Worm (Caenorhabditis elegans) whole organism, L3 larva: ENCODE measurements around the gene srd-39.

Experiments used
- ZK546.5 ChIP-seq: sonication (generic microtip); optimal IDR thresholded peaks from 2 replicates; lab custom pipeline; 2017; ENCODE audit warnings: missing biosample characterization, missing genetic modification characterization
- aly-2 ChIP-seq: fragments of 150-350 bp; optimal IDR thresholded peaks from 2 replicates; lab custom pipeline; 2014; ENCODE audit warnings: missing biosample characterization, missing genetic modification characterization
- ama-1 ChIP-seq: fragments of 150-350 bp; optimal IDR thresholded peaks from 2 replicates; lab custom pipeline; 2018
- ceh-16 ChIP-seq: sonication (generic microtip); optimal IDR thresholded peaks from 2 replicates; lab custom pipeline; 2017; ENCODE audit warnings: missing biosample characterization, missing genetic modification characterization
- ceh-28 ChIP-seq: fragments of 150-350 bp; optimal IDR thresholded peaks from 2 replicates; lab custom pipeline; 2014; ENCODE audit warnings: missing biosample characterization, missing genetic modification reagents, missing genetic modification characterization
- ceh-82 ChIP-seq: fragments of 150-350 bp; optimal IDR thresholded peaks from 2 replicates; lab custom pipeline; 2014; ENCODE audit warnings: missing biosample characterization, missing genetic modification characterization
- ceh-9 ChIP-seq: sonication (generic microtip); optimal IDR thresholded peaks from 2 replicates; lab custom pipeline; 2018; ENCODE audit warnings: missing biosample characterization, missing genetic modification characterization
- egl-27 ChIP-seq: sonication (generic microtip); optimal IDR thresholded peaks from 4 replicates; lab custom pipeline; 2017; ENCODE audit warnings: missing biosample characterization, missing genetic modification reagents, missing genetic modification characterization
- egl-5 ChIP-seq: fragments of 150-350 bp; optimal IDR thresholded peaks from 2 replicates; lab custom pipeline; 2017; ENCODE audit warnings: missing biosample characterization, missing genetic modification reagents, missing genetic modification characterization, inconsistent platforms
- elt-1 ChIP-seq: fragments of 150-350 bp; optimal IDR thresholded peaks from 2 replicates; lab custom pipeline; 2014; ENCODE audit warnings: missing biosample characterization, missing genetic modification characterization
- elt-2 ChIP-seq: sonication (generic microtip); optimal IDR thresholded peaks from 2 replicates; lab custom pipeline; 2016; ENCODE audit warnings: missing genetic modification reagents, mild to moderate bottlenecking, missing genetic modification characterization, missing compliant biosample characterization
- elt-3 ChIP-seq, 3 experiments: fragments of 150-350 bp in 1 of 3; sonication (generic microtip) in 2 of 3; optimal IDR thresholded peaks; 2 replicates in 2 of 3; 4 replicates in 1 of 3; lab custom pipeline; 2014 to 2017; ENCODE audit warnings: missing biosample characterization in 3 of 3, missing genetic modification characterization in 3 of 3
- eor-1 ChIP-seq, 2 experiments: fragments of 150-350 bp; optimal IDR thresholded peaks; 2 replicates each; lab custom pipeline; 2014 to 2018; ENCODE audit warnings: missing biosample characterization in 2 of 2, missing genetic modification characterization in 2 of 2
- fos-1 ChIP-seq: fragments of 150-350 bp; optimal IDR thresholded peaks from 2 replicates; lab custom pipeline; 2014; ENCODE audit warnings: missing biosample characterization, missing genetic modification characterization
- jun-1 ChIP-seq: fragments of 150-350 bp; optimal IDR thresholded peaks from 2 replicates; lab custom pipeline; 2014; ENCODE audit warnings: missing biosample characterization, missing genetic modification reagents, missing genetic modification characterization
- lin-15B ChIP-seq: fragments of 150-350 bp; optimal IDR thresholded peaks from 2 replicates; lab custom pipeline; 2014; ENCODE audit warnings: missing biosample characterization, missing genetic modification characterization
- lin-39 ChIP-seq: fragments of 150-350 bp; optimal IDR thresholded peaks from 2 replicates; lab custom pipeline; 2018; ENCODE audit warnings: missing biosample characterization, missing genetic modification reagents, missing genetic modification characterization
- lsy-12 ChIP-seq: sonication (generic microtip); optimal IDR thresholded peaks from 2 replicates; lab custom pipeline; 2016; ENCODE audit warnings: mild to moderate bottlenecking, missing genetic modification characterization, missing compliant biosample characterization
- mdl-1 ChIP-seq: fragments of 150-350 bp; optimal IDR thresholded peaks from 2 replicates; lab custom pipeline; 2014; ENCODE audit warnings: missing biosample characterization, missing genetic modification characterization
- mml-1 ChIP-seq: fragments of 150-350 bp; sonication (generic microtip); optimal IDR thresholded peaks from 3 replicates; lab custom pipeline; 2014; ENCODE audit warnings: missing biosample characterization, missing genetic modification characterization
- nfya-1 ChIP-seq: sonication (generic microtip); optimal IDR thresholded peaks from 2 replicates; lab custom pipeline; 2017; ENCODE audit warnings: missing genetic modification characterization, mild to moderate bottlenecking, missing compliant biosample characterization, antibody characterized with exemption, moderate library complexity; ENCODE audit not compliant: insufficient read depth
- nhr-11 ChIP-seq: fragments of 150-350 bp; optimal IDR thresholded peaks from 2 replicates; lab custom pipeline; 2014; ENCODE audit warnings: missing biosample characterization, missing genetic modification characterization
- nhr-12 ChIP-seq: fragments of 150-350 bp; optimal IDR thresholded peaks from 2 replicates; lab custom pipeline; 2014; ENCODE audit warnings: missing biosample characterization, missing genetic modification characterization
- nhr-23 ChIP-seq: fragments of 150-350 bp; optimal IDR thresholded peaks from 2 replicates; lab custom pipeline; 2014; ENCODE audit warnings: missing biosample characterization, missing genetic modification reagents, missing genetic modification characterization
- nhr-237 ChIP-seq: fragments of 150-350 bp; optimal IDR thresholded peaks from 2 replicates; lab custom pipeline; 2014; ENCODE audit warnings: missing biosample characterization, missing genetic modification characterization
- nhr-25 ChIP-seq: sonication (generic microtip); optimal IDR thresholded peaks from 2 replicates; lab custom pipeline; 2017; ENCODE audit warnings: missing biosample characterization, missing genetic modification characterization
- nhr-28 ChIP-seq: fragments of 150-350 bp; optimal IDR thresholded peaks from 2 replicates; lab custom pipeline; 2014; ENCODE audit warnings: missing biosample characterization, missing genetic modification characterization
- nhr-43 ChIP-seq: sonication (generic microtip); optimal IDR thresholded peaks from 2 replicates; lab custom pipeline; 2016; ENCODE audit warnings: mild to moderate bottlenecking, missing genetic modification characterization, missing compliant biosample characterization; ENCODE audit not compliant: poor library complexity, severe bottlenecking
- nhr-76 ChIP-seq: fragments of 150-350 bp; sonication (generic microtip); optimal IDR thresholded peaks from 5 replicates; lab custom pipeline; 2014; ENCODE audit warnings: missing biosample characterization, missing genetic modification characterization
- pha-4 ChIP-seq: fragments of 150-350 bp; optimal IDR thresholded peaks from 2 replicates; lab custom pipeline; 2014; ENCODE audit warnings: missing biosample characterization, missing genetic modification reagents, missing genetic modification characterization
- pqm-1 ChIP-seq: fragments of 150-350 bp; optimal IDR thresholded peaks from 2 replicates; lab custom pipeline; 2017; ENCODE audit warnings: missing biosample characterization, missing genetic modification characterization, inconsistent platforms
- sea-2 ChIP-seq: fragments of 150-350 bp; sonication (generic microtip); optimal IDR thresholded peaks from 4 replicates; lab custom pipeline; 2014; ENCODE audit warnings: missing biosample characterization, missing genetic modification reagents, missing genetic modification characterization
- skn-1 ChIP-seq: fragments of 150-350 bp; optimal IDR thresholded peaks from 2 replicates; lab custom pipeline; 2014; ENCODE audit warnings: missing biosample characterization, missing genetic modification characterization
- snpc-4 ChIP-seq: fragments of 150-350 bp; optimal IDR thresholded peaks from 2 replicates; lab custom pipeline; 2014; ENCODE audit warnings: missing biosample characterization, missing genetic modification characterization
- tbx-2 ChIP-seq: sonication (generic microtip); optimal IDR thresholded peaks from 2 replicates; lab custom pipeline; 2016; ENCODE audit warnings: mild to moderate bottlenecking, missing genetic modification characterization, missing compliant biosample characterization
- unc-39 ChIP-seq: sonication (generic microtip); optimal IDR thresholded peaks from 4 replicates; lab custom pipeline; 2017; ENCODE audit warnings: missing biosample characterization, missing genetic modification characterization
- unc-62 ChIP-seq: fragments of 150-350 bp; sonication (generic microtip); optimal IDR thresholded peaks from 4 replicates; lab custom pipeline; 2014; ENCODE audit warnings: missing biosample characterization, missing genetic modification reagents, missing genetic modification characterization
- zag-1 ChIP-seq: fragments of 150-350 bp; optimal IDR thresholded peaks from 2 replicates; lab custom pipeline; 2014; ENCODE audit warnings: missing biosample characterization, missing genetic modification characterization
- ztf-11 ChIP-seq: fragments of 150-350 bp; optimal IDR thresholded peaks from 2 replicates; lab custom pipeline; 2014; ENCODE audit warnings: missing biosample characterization, missing genetic modification characterization
- ztf-4 ChIP-seq: fragments of 150-350 bp; optimal IDR thresholded peaks from 2 replicates; lab custom pipeline; 2014; ENCODE audit warnings: missing biosample characterization, missing genetic modification characterization

The srd-39 gene

ce11 chrX:13328868-13329267 is 28.5 kb upstream of the srd-39 start (continued):
- TF ChIP-seq ZK546.5 (tag; lab: Kevin White, UChicago) (no peak), aly-2 (tag; lab: Kevin White, UChicago) (no peak), pqm-1 (tag; lab: Kevin White, UChicago) (peak; percentile 85), nhr-11 (tag; lab: Kevin White, UChicago) (peak; percentile 52), ama-1 (lab: Kevin White, UChicago) (no peak), unc-62 (GFP tag; lab: Kevin White, UChicago) (peak; percentile 70), nhr-76 (tag; lab: Kevin White, UChicago) (no peak), ceh-82 (tag; lab: Kevin White, UChicago) (no peak), nhr-43 (tag; lab: Kevin White, UChicago) (peak; percentile 38), ceh-28 (tag; lab: Kevin White, UChicago) (peak; percentile 59), lin-39 (tag; lab: Kevin White, UChicago) (peak; percentile 98), elt-1 (tag; lab: Kevin White, UChicago) (no peak), sea-2 (GFP tag; lab: Kevin White, UChicago) (no peak), nhr-237 (tag; lab: Kevin White, UChicago) (no peak), mdl-1 (tag; lab: Kevin White, UChicago) (peak; percentile 74), unc-39 (no peak), nhr-12 (tag; lab: Kevin White, UChicago) (no peak), skn-1 (tag; lab: Kevin White, UChicago) (no peak), nhr-28 (no peak), elt-3 (tag; optimal IDR thresholded peaks at IDR 0.05; lab: Kevin White, UChicago) (peak in 1 of 3 experiments; percentile 5), ceh-16 (tag; lab: Kevin White, UChicago) (no peak), ztf-11 (tag; lab: Kevin White, UChicago) (no peak)

ce11 chrX:13328034-13328433 is 27.6 kb upstream of the srd-39 start, which contains the start of gene sir-2.2:
Gene sir-2.2, plus strand, starts transcription at chrX:13328067.
- TF ChIP-seq pqm-1 (tag; lab: Kevin White, UChicago) (peak; percentile 50), ceh-82 (tag; lab: Kevin White, UChicago) (no peak), snpc-4 (no peak), nfya-1 (no peak), elt-1 (tag; lab: Kevin White, UChicago) (no peak), elt-2 (tag; lab: Kevin White, UChicago) (peak; percentile 84), unc-39 (no peak), ama-1 (lab: Kevin White, UChicago) (no peak), nhr-43 (tag; lab: Kevin White, UChicago) (peak; percentile 41), nhr-28 (no peak), ztf-11 (tag; lab: Kevin White, UChicago) (no peak), mdl-1 (tag; lab: Kevin White, UChicago) (no peak), pha-4 (peak; percentile 17)

- TF ChIP-seq elt-1 (tag; lab: Kevin White, UChicago) = no peak
- TF ChIP-seq eor-1 (tag; optimal IDR thresholded peaks at IDR 0.05; lab: Kevin White, UChicago) = no peak
- no peak for TF ChIP-seq egl-5 (tag; lab: Kevin White, UChicago)
- no peak for TF ChIP-seq zag-1 (tag; lab: Kevin White, UChicago)
- no peak for TF ChIP-seq nhr-28
- TF ChIP-seq elt-3 (tag; optimal IDR thresholded peaks at IDR 0.05; lab: Kevin White, UChicago) = peak in 1 of 3 experiments; percentile 63
- no peak for TF ChIP-seq nhr-237 (tag; lab: Kevin White, UChicago)
- TF ChIP-seq ceh-28 (tag; lab: Kevin White, UChicago) = no peak
- TF ChIP-seq lin-15B (tag; lab: Kevin White, UChicago) = no peak
- peak; percentile 19 for TF ChIP-seq fos-1
- peak; percentile 57 for TF ChIP-seq nhr-23
- TF ChIP-seq ceh-82 (tag; lab: Kevin White, UChicago) = no peak
- TF ChIP-seq unc-62 (GFP tag; lab: Kevin White, UChicago) = peak; percentile 8
- TF ChIP-seq egl-27 (tag; lab: Kevin White, UChicago) = no peak
- TF ChIP-seq ceh-9 (tag; lab: Kevin White, UChicago) = no peak
- peak; percentile 69 for TF ChIP-seq nhr-43 (tag; lab: Kevin White, UChicago)
- peak; percentile 9 for TF ChIP-seq ama-1 (lab: Kevin White, UChicago)
- peak; percentile 11 for TF ChIP-seq jun-1 (tag; lab: Kevin White, UChicago)
- TF ChIP-seq tbx-2 = no peak
- TF ChIP-seq lsy-12 (tag; lab: Kevin White, UChicago) = peak; percentile 52
- TF ChIP-seq mml-1 (tag; lab: Kevin White, UChicago) = no peak
- no peak for TF ChIP-seq ztf-11 (tag; lab: Kevin White, UChicago)
- no peak for TF ChIP-seq pha-4
- no peak for TF ChIP-seq sea-2 (GFP tag; lab: Kevin White, UChicago)
- peak; percentile 20 for TF ChIP-seq nfya-1
- TF ChIP-seq nhr-25 = peak; percentile 77
- no peak for TF ChIP-seq ztf-4 (tag; lab: Kevin White, UChicago)
- no peak for TF ChIP-seq ceh-16 (tag; lab: Kevin White, UChicago)
- TF ChIP-seq elt-2 (tag; lab: Kevin White, UChicago) = no peak
- TF ChIP-seq nhr-12 (tag; lab: Kevin White, UChicago) = no peak
- TF ChIP-seq unc-39 = no peak
These were observed 24.6 kb upstream of the srd-39 start for ce11 chrX:13325039-13325438.
